Fruit fly (Drosophila melanogaster) whole organism, wandering third instar larva: ENCODE data around the gene bon.

Experiments
- Abd-B ChIP-seq: fragments of >200 bp; optimal IDR thresholded peaks from 2 replicates; lab custom pipeline; 2017; ENCODE audit warnings: missing biosample characterization, missing genetic modification characterization
- CG32264 ChIP-seq: fragments of 200-800 bp; sonication (Bioruptor generic); optimal IDR thresholded peaks from 2 replicates; lab custom pipeline; 2016; ENCODE audit warnings: missing biosample characterization, missing genetic modification characterization
- GATAd ChIP-seq: sonication (Bioruptor generic); optimal IDR thresholded peaks from 2 replicates; lab custom pipeline; 2016; ENCODE audit warnings: missing biosample characterization, missing genetic modification characterization
- HLH106 ChIP-seq: fragments of 200-800 bp; optimal IDR thresholded peaks from 3 replicates; lab custom pipeline; 2019; ENCODE audit warnings: missing biosample characterization, mild to moderate bottlenecking, missing genetic modification characterization, moderate library complexity
- Myc ChIP-seq: fragments of >200 bp; optimal IDR thresholded peaks from 2 replicates; lab custom pipeline; 2017
- br ChIP-seq: fragments of 200-800 bp; sonication (Bioruptor generic); optimal IDR thresholded peaks from 2 replicates; lab custom pipeline; 2016; ENCODE audit warnings: missing biosample characterization, missing genetic modification characterization
- ey ChIP-seq: fragments of 200-800 bp; sonication (Bioruptor generic); optimal IDR thresholded peaks from 2 replicates; lab custom pipeline; 2016; ENCODE audit warnings: missing biosample characterization, missing genetic modification characterization
- fru ChIP-seq: fragments of 200-800 bp; sonication (Bioruptor generic); optimal IDR thresholded peaks from 3 replicates; lab custom pipeline; 2016; ENCODE audit warnings: missing biosample characterization, mild to moderate bottlenecking, missing genetic modification characterization
- h ChIP-seq: fragments of 200-800 bp; sonication (Bioruptor generic); optimal IDR thresholded peaks from 3 replicates; lab custom pipeline; 2016; ENCODE audit warnings: missing biosample characterization, mild to moderate bottlenecking, missing genetic modification characterization
- pan ChIP-seq: fragments of >200 bp; optimal IDR thresholded peaks from 2 replicates; lab custom pipeline; 2017
- psq ChIP-seq: fragments of 200-800 bp; sonication (Bioruptor generic); optimal IDR thresholded peaks from 3 replicates; lab custom pipeline; 2017; ENCODE audit warnings: missing biosample characterization, mild to moderate bottlenecking, missing genetic modification characterization, moderate library complexity
- rgr ChIP-seq: fragments of 200-800 bp; sonication (Bioruptor generic); optimal IDR thresholded peaks from 3 replicates; lab custom pipeline; 2016; ENCODE audit warnings: missing biosample characterization, mild to moderate bottlenecking, missing genetic modification characterization
- sv ChIP-seq: fragments of 200-800 bp; sonication (Bioruptor generic); optimal IDR thresholded peaks from 3 replicates; lab custom pipeline; 2016; ENCODE audit warnings: missing biosample characterization, missing genetic modification characterization

DNA sequence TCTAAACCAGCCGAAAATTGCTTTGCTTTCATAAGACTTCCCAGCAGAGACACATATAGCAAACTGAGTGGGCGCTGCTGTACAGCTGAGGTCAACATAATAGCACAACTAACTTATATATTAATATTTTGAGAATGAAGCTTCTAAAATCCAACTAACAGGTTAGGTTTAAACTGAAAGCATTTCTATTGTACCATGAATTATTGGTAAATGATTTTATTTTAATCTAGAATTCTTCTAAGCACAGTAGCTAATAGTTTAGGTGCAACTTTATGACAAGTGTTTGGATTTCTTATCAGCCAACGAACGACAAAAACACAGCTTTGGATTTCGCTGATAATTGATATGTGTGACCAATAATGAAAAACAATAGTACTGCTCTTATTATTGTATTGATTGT is 37.9 kb upstream of the bon start:
- TF ChIP-seq br: no peak
- no peak for TF ChIP-seq pan (lab: Kevin White, UChicago)
- TF ChIP-seq sv (GFP tag; lab: Kevin White, UChicago): no peak
- no peak for TF ChIP-seq GATAd (GFP tag; lab: Kevin White, UChicago)
- TF ChIP-seq fru: peak; percentile 60
- TF ChIP-seq Myc (lab: Kevin White, UChicago): no peak
- no peak for TF ChIP-seq psq (GFP tag; lab: Kevin White, UChicago)
- peak; percentile 23 for TF ChIP-seq HLH106 (tag; lab: Kevin White, UChicago)
- no peak for TF ChIP-seq ey (GFP tag; lab: Kevin White, UChicago)
- no peak for TF ChIP-seq rgr (GFP tag; lab: Kevin White, UChicago)
- TF ChIP-seq Abd-B (GFP tag; lab: Kevin White, UChicago): no peak
- peak; percentile 59 for TF ChIP-seq h (GFP tag; lab: Kevin White, UChicago)
- no peak for TF ChIP-seq CG32264
